Fruit fly (Drosophila melanogaster) whole organism, wandering third instar larva: ENCODE measurements around the gene CG33639.

Experiments used
- CrebA ChIP-seq: fragments of 200-800 bp; sonication (Bioruptor generic); optimal IDR thresholded peaks from 2 replicates; lab custom pipeline; 2016; ENCODE audit warnings: missing biosample characterization, mild to moderate bottlenecking, missing genetic modification characterization, borderline replicate concordance
- Dfd ChIP-seq: fragments of >200 bp; optimal IDR thresholded peaks from 2 replicates; lab custom pipeline; 2017; ENCODE audit warnings: missing biosample characterization, missing genetic modification characterization
- Hr83 ChIP-seq: fragments of 200-300 bp; sonication (Bioruptor generic); optimal IDR thresholded peaks from 2 replicates; lab custom pipeline; 2016; ENCODE audit warnings: missing biosample characterization, mild to moderate bottlenecking, missing genetic modification characterization, moderate library complexity; ENCODE audit not compliant: poor library complexity, severe bottlenecking
- Jra ChIP-seq: sonication (Bioruptor generic); optimal IDR thresholded peaks from 2 replicates; lab custom pipeline; 2016; ENCODE audit warnings: missing biosample characterization, missing genetic modification characterization
- N ChIP-seq: fragments of >200 bp; optimal IDR thresholded peaks from 2 replicates; lab custom pipeline; 2018; ENCODE audit warnings: missing biosample characterization, missing external identifiers, missing genetic modification characterization
- brk ChIP-seq: fragments of 200-800 bp; sonication (Bioruptor generic); optimal IDR thresholded peaks from 2 replicates; lab custom pipeline; 2016; ENCODE audit warnings: missing biosample characterization, mild to moderate bottlenecking, missing genetic modification characterization
- dsf ChIP-seq: sonication (Bioruptor generic); optimal IDR thresholded peaks from 2 replicates; lab custom pipeline; 2016; ENCODE audit warnings: missing biosample characterization, missing genetic modification characterization, borderline replicate concordance
- ey ChIP-seq: fragments of 200-800 bp; sonication (Bioruptor generic); optimal IDR thresholded peaks from 2 replicates; lab custom pipeline; 2016; ENCODE audit warnings: missing biosample characterization, missing genetic modification characterization
- fru ChIP-seq: fragments of 200-800 bp; sonication (Bioruptor generic); optimal IDR thresholded peaks from 3 replicates; lab custom pipeline; 2016; ENCODE audit warnings: missing biosample characterization, mild to moderate bottlenecking, missing genetic modification characterization
- h ChIP-seq: fragments of 200-800 bp; sonication (Bioruptor generic); optimal IDR thresholded peaks from 3 replicates; lab custom pipeline; 2016; ENCODE audit warnings: missing biosample characterization, mild to moderate bottlenecking, missing genetic modification characterization
- lola ChIP-seq: fragments of >200 bp; optimal IDR thresholded peaks from 2 replicates; lab custom pipeline; 2017; ENCODE audit warnings: missing biosample characterization, missing genetic modification characterization
- sv ChIP-seq: fragments of 200-800 bp; sonication (Bioruptor generic); optimal IDR thresholded peaks from 3 replicates; lab custom pipeline; 2016; ENCODE audit warnings: missing biosample characterization, missing genetic modification characterization

dm6 chrX:18181152-18181551 lies 44.7 kb downstream of the CG33639 start:
- TF ChIP-seq h (GFP tag; lab: Kevin White, UChicago) = no peak
- no peak for TF ChIP-seq CrebA (GFP tag; lab: Kevin White, UChicago)
- TF ChIP-seq Dfd (GFP tag; lab: Kevin White, UChicago) = no peak
- TF ChIP-seq Hr83 (GFP tag; lab: Kevin White, UChicago) = no peak
- no peak for TF ChIP-seq sv (GFP tag; lab: Kevin White, UChicago)
- TF ChIP-seq brk (GFP tag; lab: Kevin White, UChicago) = no peak
- TF ChIP-seq ey (GFP tag; lab: Kevin White, UChicago) = no peak
- no peak for TF ChIP-seq dsf (GFP tag; lab: Kevin White, UChicago)
- TF ChIP-seq lola (GFP tag; lab: Kevin White, UChicago) = no peak
- TF ChIP-seq fru (GFP tag; lab: Kevin White, UChicago) = no peak
- no peak for TF ChIP-seq Jra
- TF ChIP-seq N = no peak
